Fruit fly (Drosophila melanogaster) S2 (cell line): ENCODE data around the gene moon.

ENCODE experiments used
- CG8478 ChIP-seq: fragments of >200 bp; optimal IDR thresholded peaks from 2 replicates; lab custom pipeline; 2018
- CTCF ChIP-seq, 2 experiments: fragments of >200 bp; optimal IDR thresholded peaks; 2 replicates each; lab custom pipeline; 2018

The moon gene

dm6 chrX:12050292-12050691, 22.3 kb downstream of the moon start:
- TF ChIP-seq CTCF (optimal IDR thresholded peaks at IDR 0.05; lab: Kevin White, UChicago) (no peak), CG8478 (no peak)

dm6 chrX:12043398-12043797, 29.2 kb downstream of the moon start, which contains the start of gene Ten-a:
TSS of gene Ten-a (plus strand) at chrX:12043698.
- TF ChIP-seq CTCF (optimal IDR thresholded peaks at IDR 0.05; lab: Kevin White, UChicago): no peak
- no peak for TF ChIP-seq CG8478

dm6 chrX:12035207-12035606, 37.4 kb downstream of the moon start:
- TF ChIP-seq CG8478 (no peak), CTCF (optimal IDR thresholded peaks at IDR 0.05; lab: Kevin White, UChicago) (peak in 1 of 2 experiments; percentile 33)

- TF ChIP-seq CG8478: no peak
- no peak for TF ChIP-seq CTCF (optimal IDR thresholded peaks at IDR 0.05; lab: Kevin White, UChicago)
These were observed 37.9 kb downstream of the moon start for dm6 chrX:12034713-12035112.

- TF ChIP-seq CG8478 (no peak), CTCF (optimal IDR thresholded peaks at IDR 0.05; lab: Kevin White, UChicago) (no peak)
These were observed 40.4 kb downstream of the moon start, which contains the start of gene Cyp318a1 for dm6 chrX:12032136-12032682. TSS of gene Cyp318a1 (plus strand) at chrX:12032632.

dm6 chrX:12031400-12031799, 41.2 kb downstream of the moon start, which contains the start of gene Cyp311a1:
TSS of gene Cyp311a1 (minus strand) at chrX:12031465.
- TF ChIP-seq CTCF (optimal IDR thresholded peaks at IDR 0.05; lab: Kevin White, UChicago) (no peak), CG8478 (no peak)

- TF ChIP-seq CTCF (optimal IDR thresholded peaks at IDR 0.05; lab: Kevin White, UChicago) (peak in 1 of 2 experiments; percentile 31), CG8478 (no peak)
These were observed 43.6 kb downstream of the moon start, which contains the start of gene Usp7 for dm6 chrX:12028825-12029514. TSS of gene Usp7 (minus strand) at chrX:12029032.
